Worm (Caenorhabditis elegans) whole organism, L1 larva: ENCODE data around the gene C10E2.1.
A peak's percentile ranks its signal among the peaks of the same experiment; 100 is the strongest.

ENCODE experiments used
- C04F5.9 ChIP-seq: sonication (generic microtip); optimal IDR thresholded peaks from 2 replicates; lab custom pipeline; 2016; ENCODE audit warnings: missing genetic modification characterization, missing compliant biosample characterization
- C16A3.4 ChIP-seq: fragments of 150-350 bp; optimal IDR thresholded peaks from 2 replicates; lab custom pipeline; 2014; ENCODE audit warnings: missing biosample characterization, missing genetic modification characterization
- C34B4.2 ChIP-seq: sonication (generic microtip); optimal IDR thresholded peaks from 2 replicates; lab custom pipeline; 2017; ENCODE audit warnings: mild to moderate bottlenecking, missing genetic modification characterization, missing compliant biosample characterization
- Y116A8C.19 ChIP-seq: sonication (generic microtip); optimal IDR thresholded peaks from 2 replicates; lab custom pipeline; 2016; ENCODE audit warnings: missing compliant biosample characterization, missing genetic modification characterization, borderline replicate concordance
- alr-1 ChIP-seq: fragments of 200-800 bp; sonication (Bioruptor generic); optimal IDR thresholded peaks from 2 replicates; lab custom pipeline; 2018; ENCODE audit warnings: borderline replicate concordance, mild to moderate bottlenecking, missing genetic modification characterization, missing compliant biosample characterization
- aly-2 ChIP-seq: fragments of 150-350 bp; optimal IDR thresholded peaks from 2 replicates; lab custom pipeline; 2014; ENCODE audit warnings: missing biosample characterization, missing genetic modification characterization
- ceh-88 ChIP-seq: fragments of 200-800 bp; sonication (Bioruptor generic); IDR thresholded peaks from 2 replicates; pipeline ENCODE4 v1.3.6; 2022; ENCODE audit warnings: missing genetic modification characterization, missing compliant biosample characterization
- ces-1 ChIP-seq: fragments of 150-350 bp; optimal IDR thresholded peaks from 2 replicates; lab custom pipeline; 2014; ENCODE audit warnings: missing biosample characterization, missing genetic modification reagents, missing genetic modification characterization
- dpl-1 ChIP-seq, 3 experiments: fragments of 150-350 bp in 2 of 3; sonication (generic microtip) in 1 of 3; optimal IDR thresholded peaks; 2 replicates each; lab custom pipeline; 2014 to 2017; ENCODE audit warnings: missing biosample characterization in 3 of 3, missing genetic modification characterization in 3 of 3, missing genetic modification reagents in 3 of 3
- efl-1 ChIP-seq, 4 experiments: fragments of 150-350 bp; optimal IDR thresholded peaks in 3 of 4; peaks in 1 of 4; 1 replicate in 1 of 4; 2 replicates in 3 of 4; lab custom pipeline; 2014; ENCODE audit warnings: missing biosample characterization in 2 of 4, missing genetic modification characterization in 2 of 4, missing genetic modification reagents in 2 of 4
- egl-27 ChIP-seq, 2 experiments: fragments of 150-350 bp in 1 of 2; sonication (generic microtip); optimal IDR thresholded peaks; 3 replicates each; lab custom pipeline; 2017 to 2018; ENCODE audit warnings: missing biosample characterization in 2 of 2, missing genetic modification characterization in 2 of 2, missing genetic modification reagents in 2 of 2
- elt-2 ChIP-seq: sonication (generic microtip); optimal IDR thresholded peaks from 2 replicates; lab custom pipeline; 2016; ENCODE audit warnings: missing genetic modification characterization, mild to moderate bottlenecking, inconsistent platforms, missing compliant biosample characterization, missing genetic modification reagents
- elt-3 ChIP-seq, 6 experiments: fragments of 150-350 bp in 1 of 6; sonication (generic microtip); optimal IDR thresholded peaks; 2 replicates each; lab custom pipeline; 2017 to 2018; ENCODE audit warnings: missing biosample characterization in 6 of 6, missing genetic modification characterization in 6 of 6, inconsistent platforms in 1 of 6
- fkh-10 ChIP-seq: sonication (generic microtip); optimal IDR thresholded peaks from 2 replicates; lab custom pipeline; 2017; ENCODE audit warnings: missing biosample characterization, missing genetic modification reagents, missing genetic modification characterization
- fkh-4 ChIP-seq: sonication (generic microtip); optimal IDR thresholded peaks from 2 replicates; lab custom pipeline; 2016; ENCODE audit warnings: missing compliant biosample characterization, missing genetic modification characterization, borderline replicate concordance
- hlh-17 ChIP-seq: fragments of 200-800 bp; sonication (Bioruptor generic); optimal IDR thresholded peaks from 2 replicates; lab custom pipeline; 2018; ENCODE audit warnings: missing genetic modification characterization, mild to moderate bottlenecking, missing compliant biosample characterization, moderate library complexity, borderline replicate concordance
- hlh-4 ChIP-seq: sonication (generic microtip); optimal IDR thresholded peaks from 2 replicates; lab custom pipeline; 2016; ENCODE audit warnings: mild to moderate bottlenecking, missing genetic modification characterization, missing compliant biosample characterization
- hpl-2 ChIP-seq: fragments of 150-350 bp; optimal IDR thresholded peaks from 2 replicates; lab custom pipeline; 2014; ENCODE audit warnings: missing biosample characterization, missing genetic modification reagents, missing genetic modification characterization
- irx-1 ChIP-seq: sonication (generic microtip); optimal IDR thresholded peaks from 2 replicates; lab custom pipeline; 2016; ENCODE audit warnings: missing genetic modification characterization, missing compliant biosample characterization
- lin-13 ChIP-seq: fragments of 150-350 bp; optimal IDR thresholded peaks from 2 replicates; lab custom pipeline; 2014; ENCODE audit warnings: missing biosample characterization, missing genetic modification reagents, missing genetic modification characterization
- lin-14 ChIP-seq: fragments of 200-800 bp; sonication (Bioruptor generic); optimal IDR thresholded peaks from 2 replicates; lab custom pipeline; 2018; ENCODE audit warnings: mild to moderate bottlenecking, missing genetic modification characterization, moderate library complexity, missing compliant biosample characterization
- lin-15B ChIP-seq: fragments of 150-350 bp; sonication (generic microtip); optimal IDR thresholded peaks from 3 replicates; lab custom pipeline; 2014; ENCODE audit warnings: missing biosample characterization, missing genetic modification characterization
- lin-39 ChIP-seq: fragments of 150-350 bp; optimal IDR thresholded peaks from 2 replicates; lab custom pipeline; 2014; ENCODE audit warnings: missing biosample characterization, missing genetic modification reagents, missing genetic modification characterization
- lir-3 ChIP-seq: sonication (generic microtip); optimal IDR thresholded peaks from 2 replicates; lab custom pipeline; 2016; ENCODE audit warnings: mild to moderate bottlenecking, missing genetic modification characterization, moderate library complexity, missing compliant biosample characterization; ENCODE audit not compliant: poor library complexity
- lsy-2 ChIP-seq, 2 experiments: fragments of 150-350 bp; optimal IDR thresholded peaks; 2 replicates each; lab custom pipeline; 2014; ENCODE audit warnings: missing biosample characterization in 2 of 2, missing genetic modification characterization in 2 of 2
- mab-9 ChIP-seq: fragments of 200-800 bp; sonication (Bioruptor generic); IDR thresholded peaks from 2 replicates; pipeline ENCODE4 v1.3.6; 2022; ENCODE audit warnings: missing genetic modification reagents, missing genetic modification characterization, missing compliant biosample characterization
- mdl-1 ChIP-seq, 2 experiments: fragments of 150-350 bp; optimal IDR thresholded peaks; 2 replicates each; lab custom pipeline; 2014 to 2017; ENCODE audit warnings: missing biosample characterization in 2 of 2, missing genetic modification characterization in 2 of 2, inconsistent platforms in 1 of 2
- nhr-11 ChIP-seq: fragments of 150-350 bp; optimal IDR thresholded peaks from 2 replicates; lab custom pipeline; 2014; ENCODE audit warnings: missing biosample characterization, missing genetic modification characterization
- nhr-20 ChIP-seq: sonication (generic microtip); optimal IDR thresholded peaks from 2 replicates; lab custom pipeline; 2016; ENCODE audit warnings: mild to moderate bottlenecking, missing genetic modification characterization, missing compliant biosample characterization
- nhr-237 ChIP-seq: fragments of 150-350 bp; optimal IDR thresholded peaks from 2 replicates; lab custom pipeline; 2014; ENCODE audit warnings: missing biosample characterization, missing genetic modification characterization
- nhr-28 ChIP-seq: fragments of 150-350 bp; optimal IDR thresholded peaks from 2 replicates; lab custom pipeline; 2014; ENCODE audit warnings: missing biosample characterization, missing genetic modification characterization
- nhr-76 ChIP-seq: sonication (generic microtip); optimal IDR thresholded peaks from 2 replicates; lab custom pipeline; 2017; ENCODE audit warnings: missing biosample characterization, missing genetic modification characterization
- nhr-77 ChIP-seq: fragments of 150-350 bp; optimal IDR thresholded peaks from 2 replicates; lab custom pipeline; 2014; ENCODE audit warnings: missing biosample characterization, missing genetic modification characterization
- nhr-85 ChIP-seq: sonication (generic microtip); peaks from one replicate; lab custom pipeline; 2016; ENCODE audit warnings: missing genetic modification characterization, inconsistent platforms, missing compliant biosample characterization
- nhr-90 ChIP-seq: sonication (generic microtip); optimal IDR thresholded peaks from 2 replicates; lab custom pipeline; 2016; ENCODE audit warnings: mild to moderate bottlenecking, missing genetic modification characterization, missing compliant biosample characterization; ENCODE audit not compliant: poor library complexity
- pag-3 ChIP-seq: sonication (generic microtip); optimal IDR thresholded peaks from 2 replicates; lab custom pipeline; 2017; ENCODE audit warnings: missing genetic modification characterization, mild to moderate bottlenecking, missing compliant biosample characterization, antibody characterized with exemption, borderline replicate concordance; ENCODE audit not compliant: insufficient read depth
- pax-3 ChIP-seq: fragments of 200-800 bp; sonication (Bioruptor generic); optimal IDR thresholded peaks from 2 replicates; lab custom pipeline; 2018; ENCODE audit warnings: mild to moderate bottlenecking, missing genetic modification characterization, moderate library complexity, missing compliant biosample characterization
- snu-23 ChIP-seq: sonication (generic microtip); optimal IDR thresholded peaks from 2 replicates; lab custom pipeline; 2016; ENCODE audit warnings: missing genetic modification characterization, missing compliant biosample characterization
- tbx-2 ChIP-seq: sonication (generic microtip); optimal IDR thresholded peaks from 2 replicates; lab custom pipeline; 2016; ENCODE audit warnings: missing genetic modification characterization, missing compliant biosample characterization
- tlp-1 ChIP-seq: fragments of 150-350 bp; optimal IDR thresholded peaks from 2 replicates; lab custom pipeline; 2014; ENCODE audit warnings: missing biosample characterization, missing genetic modification characterization
- unc-130 ChIP-seq: fragments of 150-350 bp; optimal IDR thresholded peaks from 2 replicates; lab custom pipeline; 2017; ENCODE audit warnings: missing biosample characterization, missing genetic modification characterization, inconsistent platforms
- unc-30 ChIP-seq: sonication (generic microtip); optimal IDR thresholded peaks from 2 replicates; lab custom pipeline; 2017; ENCODE audit warnings: missing biosample characterization, missing genetic modification characterization
- unc-62 ChIP-seq: fragments of 150-350 bp; optimal IDR thresholded peaks from 2 replicates; lab custom pipeline; 2014; ENCODE audit warnings: missing biosample characterization, missing genetic modification reagents, missing genetic modification characterization
- unc-98 ChIP-seq: fragments of 200-800 bp; sonication (Bioruptor generic); IDR thresholded peaks from 2 replicates; pipeline ENCODE4 v1.3.6; 2022; ENCODE audit warnings: missing genetic modification characterization, missing compliant biosample characterization
- xbp-1 ChIP-seq: sonication (generic microtip); optimal IDR thresholded peaks from 2 replicates; lab custom pipeline; 2016; ENCODE audit warnings: missing genetic modification characterization, missing compliant biosample characterization
- zip-4 ChIP-seq: fragments of 200-800 bp; sonication (Bioruptor generic); optimal IDR thresholded peaks from 2 replicates; lab custom pipeline; 2018; ENCODE audit warnings: mild to moderate bottlenecking, missing genetic modification characterization, moderate library complexity, missing compliant biosample characterization
- ztf-11 ChIP-seq, 2 experiments: sonication (generic microtip); optimal IDR thresholded peaks; 2 replicates each; lab custom pipeline; 2016 to 2017; ENCODE audit warnings: missing genetic modification characterization in 2 of 2, missing biosample characterization in 1 of 2, missing compliant biosample characterization in 1 of 2

Gene C10E2.1

ce11 chrX:16795978-16796377 is 33.3 kb downstream of the C10E2.1 start, which contains the start of gene aak-2:
aak-2 (plus strand) TSS chrX:16796087.
- TF ChIP-seq pag-3 (tag; lab: Kevin White, UChicago) (no peak), lin-39 (tag; lab: Kevin White, UChicago) (no peak), nhr-85 (tag; lab: Kevin White, UChicago) (peak; percentile 76), lir-3 (tag; lab: Kevin White, UChicago) (no peak), fkh-10 (GFP tag; lab: Kevin White, UChicago) (no peak), C04F5.9 (tag; lab: Kevin White, UChicago) (no peak), unc-98 (no peak), lin-14 (GFP tag; lab: Kevin White, UChicago) (peak; percentile 33), alr-1 (tag; lab: Kevin White, UChicago) (no peak), mdl-1 (tag; optimal IDR thresholded peaks at IDR 0.05; lab: Kevin White, UChicago) (no peak), hlh-4 (tag; lab: Kevin White, UChicago) (no peak), nhr-77 (tag; lab: Kevin White, UChicago) (no peak), nhr-90 (tag; lab: Kevin White, UChicago) (no peak), lin-15B (no peak), C16A3.4 (no peak), nhr-20 (tag; lab: Kevin White, UChicago) (no peak), elt-3 (tag; optimal IDR thresholded peaks at IDR 0.05; lab: Kevin White, UChicago) (no peak)

- TF ChIP-seq C34B4.2 (tag; lab: Kevin White, UChicago): no peak
- no peak for TF ChIP-seq unc-62 (GFP tag; lab: Kevin White, UChicago)
- TF ChIP-seq hpl-2 (GFP tag; lab: Kevin White, UChicago): peak; percentile 80
- TF ChIP-seq fkh-4: no peak
- TF ChIP-seq irx-1 (tag; lab: Kevin White, UChicago): peak; percentile 74
- TF ChIP-seq nhr-76: no peak
- TF ChIP-seq efl-1 (optimal IDR thresholded peaks at IDR 0.05; lab: Kevin White, UChicago): peak; percentile 66 to 80
- TF ChIP-seq efl-1 (GFP tag; optimal IDR thresholded peaks at IDR 0.05 in 1 of 2; lab: Kevin White, UChicago): peak; percentile 33 to 87
- TF ChIP-seq egl-27 (tag; optimal IDR thresholded peaks at IDR 0.05; lab: Kevin White, UChicago): peak; percentile 69 to 77
- TF ChIP-seq elt-2 (tag; lab: Kevin White, UChicago): peak; percentile 66
- TF ChIP-seq zip-4 (GFP tag; lab: Kevin White, UChicago): peak; percentile 46
- peak; percentile 80 for TF ChIP-seq pax-3
- TF ChIP-seq ces-1 (GFP tag; lab: Kevin White, UChicago): no peak
- TF ChIP-seq tbx-2 (tag; lab: Kevin White, UChicago): peak; percentile 95
- peak; percentile 66 for TF ChIP-seq nhr-237 (tag; lab: Kevin White, UChicago)
- TF ChIP-seq aly-2 (tag; lab: Kevin White, UChicago): no peak
- peak; percentile 88 for TF ChIP-seq xbp-1
- TF ChIP-seq unc-130 (tag; lab: Kevin White, UChicago): peak; percentile 90
- TF ChIP-seq nhr-28 (tag; lab: Kevin White, UChicago): no peak
- TF ChIP-seq lsy-2 (tag; optimal IDR thresholded peaks at IDR 0.05; lab: Kevin White, UChicago): peak; percentile 82 to 90
- TF ChIP-seq tlp-1 (tag; lab: Kevin White, UChicago): no peak
- TF ChIP-seq mab-9 (GFP tag; lab: Robert Waterston, UW): peak; percentile 56; the same call in 1 of the 2 replicates
- TF ChIP-seq hlh-17 (GFP tag; lab: Kevin White, UChicago): no peak
- peak; percentile 100 for TF ChIP-seq lin-14 (GFP tag; lab: Kevin White, UChicago)
- TF ChIP-seq lir-3 (tag; lab: Kevin White, UChicago): peak; percentile 69
- peak; percentile 59 to 65 (median 61) for TF ChIP-seq dpl-1 (GFP tag; optimal IDR thresholded peaks at IDR 0.05; lab: Kevin White, UChicago)
- peak; percentile 85 for TF ChIP-seq nhr-11 (tag; lab: Kevin White, UChicago)
- peak; percentile 89 for TF ChIP-seq lin-13 (GFP tag; lab: Kevin White, UChicago)
- peak in 1 of 2 experiments; percentile 54 for TF ChIP-seq ztf-11 (tag; optimal IDR thresholded peaks at IDR 0.05; lab: Kevin White, UChicago)
- TF ChIP-seq elt-3 (tag; optimal IDR thresholded peaks at IDR 0.05; lab: Kevin White, UChicago): peak in 2 of 6 experiments; percentile 77 to 89
- no peak for TF ChIP-seq C04F5.9 (tag; lab: Kevin White, UChicago)
- TF ChIP-seq alr-1 (tag; lab: Kevin White, UChicago): no peak
- peak; percentile 89 for TF ChIP-seq nhr-90 (tag; lab: Kevin White, UChicago)
- peak; percentile 55 to 99 for TF ChIP-seq mdl-1 (tag; optimal IDR thresholded peaks at IDR 0.05; lab: Kevin White, UChicago)
- no peak for TF ChIP-seq pag-3 (tag; lab: Kevin White, UChicago)
- peak; percentile 97 for TF ChIP-seq snu-23
- peak; percentile 84 for TF ChIP-seq C16A3.4
- TF ChIP-seq lin-15B: peak; percentile 23
- TF ChIP-seq unc-30 (tag; lab: Kevin White, UChicago): no peak
- no peak for TF ChIP-seq Y116A8C.19 (tag; lab: Kevin White, UChicago)
- peak; percentile 84 for TF ChIP-seq ceh-88 (GFP tag; lab: Robert Waterston, UW)
Observed at ce11 chrX:16796826-16797225, 34.2 kb downstream of the C10E2.1 start.
